Worm (Caenorhabditis elegans) whole organism, dauer: ENCODE measurements around the gene T24D5.3.
"Not testable (repeated sequence)": the region's sequence is repeated elsewhere in the genome, so short reads cannot be mapped to it uniquely, and the experiment has no call there.

Source experiments
- unc-62 ChIP-seq: sonication (generic microtip); optimal IDR thresholded peaks from 2 replicates; lab custom pipeline; 2017; ENCODE audit warnings: missing biosample characterization, missing genetic modification reagents, missing genetic modification characterization

The T24D5.3 gene

DNA sequence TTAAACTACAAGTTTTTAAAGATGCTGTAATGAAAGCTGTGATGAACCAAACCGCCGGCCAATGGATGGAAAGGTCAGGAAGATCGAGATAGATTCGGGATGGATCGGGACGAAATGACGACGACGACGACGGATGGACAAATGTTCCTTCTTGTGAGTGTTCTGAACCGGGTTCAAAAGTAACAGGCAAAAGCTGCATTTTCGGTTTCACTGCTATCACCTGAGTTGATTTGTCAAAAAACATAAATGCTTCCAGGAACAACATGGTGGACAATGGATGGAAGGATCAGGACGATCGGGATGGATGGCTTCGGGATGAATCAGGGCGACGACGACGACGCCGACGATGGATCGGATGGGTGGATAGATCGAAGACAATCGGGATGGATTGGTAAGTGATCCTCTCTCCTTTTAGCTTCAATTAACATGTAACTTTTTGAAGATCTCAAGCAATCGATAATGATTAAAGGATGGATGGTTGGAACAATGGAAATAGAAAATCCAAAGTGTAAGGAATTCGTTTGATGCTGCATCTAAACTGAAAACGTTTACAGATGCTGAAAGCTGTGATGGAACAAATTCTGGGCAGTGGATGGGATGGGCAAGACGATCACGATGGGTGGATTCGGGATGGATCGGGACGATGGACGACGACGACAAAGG is 23.6 kb downstream of the T24D5.3 start, which contains the start of the genes T24D5.6 and R09A8.9:
Gene T24D5.6 (plus strand): TSS at position 301 of the 663 bp plus-strand sequence.
Gene R09A8.9 (plus strand): TSS at position 613 of the 663 bp plus-strand sequence.
- no peak for TF ChIP-seq unc-62 (GFP tag; lab: Kevin White, UChicago)

DNA sequence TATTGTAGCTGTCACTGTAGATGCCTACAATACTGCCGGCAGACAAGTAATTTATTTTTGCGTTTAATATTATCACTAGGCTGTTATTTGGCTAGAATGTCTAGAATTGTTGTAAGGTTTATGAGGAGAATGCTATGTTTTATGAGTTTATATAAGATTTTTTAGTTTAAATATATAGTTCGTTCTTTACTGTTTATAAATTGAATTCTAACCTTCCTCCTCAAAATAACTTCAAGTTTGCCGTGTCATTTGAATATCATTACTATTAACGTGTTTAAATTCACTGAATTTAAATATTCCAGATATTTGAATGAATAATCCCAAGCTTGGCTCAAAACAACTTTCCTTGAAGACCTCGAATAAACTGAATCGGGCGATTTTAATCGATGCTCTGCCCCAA is 33.6 kb downstream of the T24D5.3 start, which contains the start of gene R09A8.1:
Gene R09A8.1 (plus strand): TSS at position 301 of the 400 bp plus-strand sequence.
- not testable (repeated sequence) for TF ChIP-seq unc-62 (GFP tag; lab: Kevin White, UChicago)

DNA sequence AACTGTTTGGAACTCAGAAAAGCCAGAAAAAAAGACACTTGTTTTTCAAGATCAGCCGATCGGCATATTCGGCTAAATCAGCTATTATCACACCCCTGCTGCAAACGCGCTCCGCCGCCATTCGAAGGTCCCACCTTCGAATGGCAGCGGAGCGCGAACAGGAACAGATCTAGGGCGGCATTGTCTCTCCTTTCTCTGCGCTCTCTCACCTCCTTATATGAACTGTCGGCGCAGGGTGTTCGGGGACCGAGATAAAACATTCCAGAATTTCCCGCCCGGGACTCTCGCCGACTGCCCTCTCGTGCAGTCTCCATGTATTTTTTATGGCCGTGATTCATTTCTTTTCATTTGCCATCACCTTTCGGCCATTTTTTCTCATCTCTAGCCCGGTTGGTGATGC is 38.6 kb downstream of the T24D5.3 start:
- TF ChIP-seq unc-62 (GFP tag; lab: Kevin White, UChicago) = no peak

DNA sequence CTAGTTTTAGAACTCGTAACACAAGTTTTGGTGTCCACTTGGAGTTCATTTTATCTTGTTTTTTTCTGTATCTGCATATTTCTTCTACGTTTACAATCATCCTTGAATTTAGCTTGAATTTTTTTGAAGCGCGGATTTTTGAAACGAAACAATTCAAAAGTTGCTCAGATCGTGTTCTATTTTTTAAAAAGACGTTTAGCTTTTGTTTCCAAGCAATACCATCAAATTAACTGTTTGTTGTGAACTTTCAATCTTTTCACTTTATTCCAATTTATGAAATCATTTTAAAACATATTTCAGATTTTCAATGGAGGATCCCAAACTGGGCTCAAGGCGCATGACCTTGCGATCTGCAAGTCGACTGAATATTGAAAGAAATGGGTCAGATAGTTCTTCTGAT is 39.3 kb downstream of the T24D5.3 start, which contains the start of gene R09A8.2:
Gene R09A8.2 (plus strand): TSS at position 301 of the 400 bp plus-strand sequence.
- TF ChIP-seq unc-62 (GFP tag; lab: Kevin White, UChicago) = no peak

DNA sequence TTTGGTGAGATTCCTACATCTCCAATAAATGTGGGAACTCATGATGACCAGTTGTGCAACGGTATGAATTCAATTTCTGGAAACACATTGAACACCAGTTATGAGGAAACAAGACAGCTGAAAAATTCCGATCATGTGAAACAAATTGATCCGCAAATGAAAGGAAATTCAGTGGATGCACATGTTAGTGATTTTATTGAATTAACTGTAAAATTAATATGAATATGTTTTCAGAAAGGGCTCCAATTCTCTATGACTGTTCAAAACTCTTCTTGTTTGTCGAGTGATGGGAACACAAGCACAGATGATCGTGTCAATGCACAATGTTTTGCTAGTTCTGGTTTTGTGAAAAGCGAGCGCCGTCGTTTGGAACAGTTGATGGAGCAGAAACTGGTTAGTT is 40.4 kb downstream of the T24D5.3 start:
- TF ChIP-seq unc-62 (GFP tag; lab: Kevin White, UChicago) = no peak

DNA sequence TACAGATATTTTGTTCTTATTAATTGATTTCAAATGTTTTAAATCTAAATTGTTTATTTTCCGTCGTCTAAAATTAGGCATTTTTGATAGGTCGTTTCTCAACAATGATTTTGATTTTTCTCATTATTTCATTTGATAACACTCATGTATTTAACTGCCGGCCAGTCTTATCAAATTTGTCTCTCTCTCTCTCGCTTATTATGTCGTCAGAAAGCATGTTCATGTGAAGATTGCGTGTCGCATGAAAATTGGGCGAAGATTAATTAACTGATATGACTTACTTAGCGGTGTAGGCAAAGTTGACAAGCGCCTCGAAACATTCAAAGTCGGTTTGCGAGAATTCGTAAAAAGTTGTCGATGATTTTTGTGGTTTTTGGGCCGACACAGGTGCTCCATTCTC is 47.9 kb downstream of the T24D5.3 start:
- no peak for TF ChIP-seq unc-62 (GFP tag; lab: Kevin White, UChicago)

DNA sequence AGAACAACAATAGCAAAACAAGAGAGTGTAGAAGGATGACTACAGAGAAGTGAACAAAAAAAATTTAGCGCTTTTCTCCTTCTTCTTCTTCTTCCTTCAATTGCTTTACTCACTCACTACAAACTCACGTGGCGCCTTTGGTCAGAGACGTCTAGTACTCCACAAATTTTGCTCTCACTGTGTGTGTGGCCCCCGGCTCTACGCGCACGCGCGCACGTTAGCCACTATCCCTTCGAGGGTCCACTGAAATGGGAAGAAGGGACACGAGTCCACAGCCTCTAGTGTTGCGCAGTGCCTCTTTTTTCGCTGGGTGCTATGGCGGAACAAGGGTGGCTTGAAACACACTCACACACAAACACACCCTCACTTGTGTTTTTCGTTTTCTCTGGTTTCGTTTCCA is 49.4 kb downstream of the T24D5.3 start:
- TF ChIP-seq unc-62 (GFP tag; lab: Kevin White, UChicago) = no peak

DNA sequence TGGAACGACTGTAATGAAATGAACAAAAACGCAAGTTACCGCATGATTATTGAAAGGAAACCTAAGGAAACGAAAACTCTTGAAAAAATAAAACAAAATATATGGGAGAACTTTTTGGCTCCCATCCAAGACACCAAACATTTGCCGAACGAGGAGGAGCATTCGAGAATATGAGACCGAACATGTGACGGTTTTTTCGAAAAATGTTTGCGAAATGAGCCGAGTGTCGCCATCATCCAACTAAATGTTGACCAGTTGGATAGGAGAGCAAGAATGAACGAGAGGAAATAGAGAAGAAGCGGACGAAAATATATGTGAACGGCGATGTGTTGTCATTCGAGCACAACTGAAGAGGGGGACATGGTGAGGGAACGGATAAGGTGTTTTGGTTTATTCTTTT is 50.1 kb downstream of the T24D5.3 start:
- no peak for TF ChIP-seq unc-62 (GFP tag; lab: Kevin White, UChicago)

DNA sequence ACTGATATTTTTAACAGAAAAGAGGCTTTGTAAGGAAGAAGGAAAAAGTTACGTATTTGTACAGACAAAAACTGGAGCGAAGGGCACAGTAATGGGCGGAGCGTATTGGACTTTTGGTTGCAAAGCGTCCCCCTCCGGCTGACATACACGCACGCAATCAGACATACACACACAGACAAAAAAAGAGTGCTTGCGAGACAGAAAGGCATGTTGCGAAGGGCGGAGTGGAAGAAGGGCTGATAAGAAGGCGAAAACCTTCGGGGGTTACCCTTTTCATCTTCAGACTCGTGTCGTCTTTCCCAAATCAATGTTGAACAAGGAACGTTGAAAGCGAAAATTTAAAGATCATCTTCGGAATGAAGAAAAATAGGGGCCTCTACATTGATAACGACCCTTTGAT is 50.7 kb downstream of the T24D5.3 start:
- TF ChIP-seq unc-62 (GFP tag; lab: Kevin White, UChicago) = no peak

DNA sequence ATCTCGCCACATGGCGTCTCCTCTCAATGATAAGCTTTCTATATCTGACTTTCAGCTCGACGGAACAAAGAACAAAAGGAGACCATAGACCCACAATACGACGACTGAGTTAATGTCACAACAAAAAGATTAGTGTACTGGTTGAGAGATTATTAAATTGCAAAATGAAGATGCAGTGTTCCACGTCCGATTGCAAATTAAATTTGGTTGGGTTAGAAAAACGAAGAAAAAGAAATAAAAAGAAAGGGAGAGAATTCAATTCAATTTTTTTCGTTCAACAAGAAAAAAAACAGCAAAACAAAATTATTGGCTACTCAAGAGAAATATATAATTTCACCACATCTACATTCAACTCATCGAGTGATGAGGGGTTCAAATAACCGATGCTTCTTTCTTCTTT is 51.6 kb downstream of the T24D5.3 start:
- no peak for TF ChIP-seq unc-62 (GFP tag; lab: Kevin White, UChicago)

DNA sequence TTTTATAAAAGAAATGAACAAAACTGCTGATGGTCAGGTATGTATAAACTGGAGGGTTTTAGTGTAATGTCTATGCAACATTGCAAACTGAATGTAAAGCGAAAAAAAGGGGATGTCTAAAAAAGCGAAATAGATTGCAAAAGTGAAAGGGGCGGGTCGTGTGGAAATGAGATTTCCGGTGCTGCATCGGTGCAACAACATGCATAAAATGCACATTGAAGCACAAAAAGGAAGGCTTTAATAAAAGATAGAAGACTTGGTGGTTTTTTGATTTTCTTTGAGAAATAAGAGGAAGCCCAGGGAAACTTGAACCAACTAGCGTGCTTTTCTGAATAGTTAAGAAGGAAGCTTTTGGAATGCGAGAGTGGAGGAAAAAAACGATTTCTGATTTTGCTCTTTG is 52.8 kb downstream of the T24D5.3 start:
- no peak for TF ChIP-seq unc-62 (GFP tag; lab: Kevin White, UChicago)
